Fruit fly (Drosophila melanogaster): ENCODE results near the gene spz4.

Gene spz4

dm6 chr2L:11528129-11528589 lies 26.6 kb downstream of the spz4 start, which contains the start of gene CG31705 (continued):
- TF ChIP-seq Hey (tag; optimal IDR thresholded peaks at IDR 0.05), result no peak
- peak; percentile 23; the same call in 1 of the 2 replicates for TF ChIP-seq esg (GFP tag; conservative IDR thresholded peaks at IDR 0.05)
- no peak for TF ChIP-seq CG2199 (GFP tag; IDR thresholded peaks at IDR 0.05)
- no peak for TF ChIP-seq ham (GFP tag; IDR thresholded peaks at IDR 0.05)
- TF ChIP-seq D19B (GFP tag; optimal IDR thresholded peaks at IDR 0.05), result peak; percentile 56
- TF ChIP-seq Poxn (GFP tag; IDR thresholded peaks at IDR 0.05), result no peak
- TF ChIP-seq corto (GFP tag; optimal IDR thresholded peaks at IDR 0.05), result peak; percentile 12
- no peak for TF ChIP-seq CG2116 (GFP tag; optimal IDR thresholded peaks at IDR 0.05)
- TF ChIP-seq grn (GFP tag; optimal IDR thresholded peaks at IDR 0.05), result no peak
- TF ChIP-seq ac (GFP tag; optimal IDR thresholded peaks at IDR 0.05), result no peak
- 0 out of 2 replicates have a peak, but pooled peaks have one; percentile 31 for TF ChIP-seq CG3847 (GFP tag; IDR thresholded peaks at IDR 0.05)
- TF ChIP-seq Xbp1 (GFP tag; optimal IDR thresholded peaks at IDR 0.05), result peak; percentile 7
- TF ChIP-seq ara (GFP tag; IDR thresholded peaks at IDR 0.05), result no peak
- TF ChIP-seq CG11093 (GFP tag; IDR thresholded peaks at IDR 0.05), result no peak
- no peak for TF ChIP-seq E2f1 (GFP tag; IDR thresholded peaks at IDR 0.05)
- TF ChIP-seq CG4328 (GFP tag; optimal IDR thresholded peaks at IDR 0.05), result no peak
- peak; percentile 50 for TF ChIP-seq CG30403 (GFP tag; optimal IDR thresholded peaks at IDR 0.05)
- TF ChIP-seq wdn (GFP tag; IDR thresholded peaks at IDR 0.05), result no peak; the same call in 1 of the 2 replicates
- no peak for TF ChIP-seq ab (GFP tag; optimal IDR thresholded peaks at IDR 0.05)
- no peak for TF ChIP-seq Fer1 (GFP tag; optimal IDR thresholded peaks at IDR 0.05)
- no peak for TF ChIP-seq CG10321 (GFP tag; IDR thresholded peaks at IDR 0.05)
- TF ChIP-seq Bdp1 (GFP tag; optimal IDR thresholded peaks at IDR 0.05), result no peak
- TF ChIP-seq CG6175 (GFP tag; IDR thresholded peaks at IDR 0.05), result no peak
- TF ChIP-seq disco-r (GFP tag; optimal IDR thresholded peaks at IDR 0.05), result no peak
- TF ChIP-seq prd (optimal IDR thresholded peaks at IDR 0.05), result no peak
- peak; percentile 12; the same call in 1 of the 3 replicates for TF ChIP-seq prd (GFP tag; IDR thresholded peaks at IDR 0.05)
- no peak for TF ChIP-seq Mrtf (GFP tag; IDR thresholded peaks at IDR 0.05)
- no peak for TF ChIP-seq bbx (GFP tag; IDR thresholded peaks at IDR 0.05; ENCODE audit: partially characterized antibody)
- TF ChIP-seq tio (GFP tag; optimal IDR thresholded peaks at IDR 0.05), result peak; percentile 42
- peak; percentile 67 for TF ChIP-seq slbo (GFP tag; IDR thresholded peaks at IDR 0.05)
- no peak for TF ChIP-seq gcm (GFP tag; optimal IDR thresholded peaks at IDR 0.05)
- TF ChIP-seq CG9817 (tag; optimal IDR thresholded peaks at IDR 0.05), result peak; percentile 44
- no peak for TF ChIP-seq chm (GFP tag; IDR thresholded peaks at IDR 0.05)
- TF ChIP-seq CG17829 (tag; optimal IDR thresholded peaks at IDR 0.05), result no peak
- TF ChIP-seq zfh2 (GFP tag; optimal IDR thresholded peaks at IDR 0.05), result no peak
- no peak for TF ChIP-seq CG7357 (GFP tag; IDR thresholded peaks at IDR 0.05)
- TF ChIP-seq ap (GFP tag; IDR thresholded peaks at IDR 0.05), result no peak
- no peak for TF ChIP-seq vnd (GFP tag; IDR thresholded peaks at IDR 0.05; ENCODE audit: partially characterized antibody)
- TF ChIP-seq MESR4 (GFP tag; optimal IDR thresholded peaks at IDR 0.05), result no peak
- TF ChIP-seq Awh (GFP tag; IDR thresholded peaks at IDR 0.05), result no peak
- 0 out of 2 replicates have a peak, but pooled peaks have one; percentile 20 for TF ChIP-seq Ptx1 (GFP tag; IDR thresholded peaks at IDR 0.05)
- TF ChIP-seq gro (GFP tag; optimal IDR thresholded peaks at IDR 0.05), result no peak
- no peak for TF ChIP-seq CG4282 (GFP tag; optimal IDR thresholded peaks at IDR 0.05)
- TF ChIP-seq pb (GFP tag; optimal IDR thresholded peaks at IDR 0.05), result no peak
- TF ChIP-seq Myb (GFP tag; optimal IDR thresholded peaks at IDR 0.05), result no peak
- TF ChIP-seq maf-S (GFP tag; optimal IDR thresholded peaks at IDR 0.05), result no peak
- TF ChIP-seq CG7839 (tag; optimal IDR thresholded peaks at IDR 0.05), result peak; percentile 67
- no peak for TF ChIP-seq crp (GFP tag; optimal IDR thresholded peaks at IDR 0.05)
- TF ChIP-seq CG13624 (GFP tag; optimal IDR thresholded peaks at IDR 0.05), result no peak
- TF ChIP-seq dan (GFP tag; IDR thresholded peaks at IDR 0.05), result no peak
- TF ChIP-seq CG2129 (GFP tag; IDR thresholded peaks at IDR 0.05; ENCODE audit: partially characterized antibody), result no peak
- no peak for TF ChIP-seq Gug (GFP tag; IDR thresholded peaks at IDR 0.05)
- TF ChIP-seq wor (GFP tag; IDR thresholded peaks at IDR 0.05), result no peak
